Fruit fly (Drosophila melanogaster): ENCODE measurements around the gene ND-B14.5B.

- no peak for TF ChIP-seq CTCF (optimal IDR thresholded peaks at IDR 0.05)
- TF ChIP-seq CG8478 (optimal IDR thresholded peaks at IDR 0.05) = no peak
These were observed 24.8 kb downstream of the ND-B14.5B start for dm6 chr2L:3120820-3121219.

All from S2 (cell line).